Worm (Caenorhabditis elegans): ENCODE data around the gene jhdm-1.

DNA sequence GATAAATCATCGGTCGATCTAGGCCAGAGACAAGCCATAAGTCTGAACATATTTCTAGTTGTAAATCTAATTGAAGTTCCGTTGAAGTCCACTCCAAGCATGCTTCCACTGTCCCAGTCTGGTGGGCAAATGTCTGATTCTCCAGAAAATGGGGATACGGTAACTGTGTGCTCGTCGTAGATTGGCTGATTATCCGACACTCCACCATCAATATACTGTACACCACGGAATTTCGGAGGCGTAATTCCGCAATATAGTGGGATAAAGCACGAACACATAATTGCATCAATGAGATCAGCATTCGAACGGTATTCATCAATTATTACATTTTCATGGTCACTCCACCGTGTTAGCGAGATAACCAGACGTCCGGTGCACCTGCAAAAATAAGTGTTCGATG is 36.0 kb upstream of the jhdm-1 start:
- TF ChIP-seq ref-1 (GFP tag; conservative IDR thresholded peaks at IDR 0.05) (no peak), med-1 (GFP tag; optimal IDR thresholded peaks at IDR 0.05; ENCODE audit: insufficient read depth) (no peak), flt-1 (GFP tag; IDR thresholded peaks at IDR 0.05) (no peak), cog-1 (tag; optimal IDR thresholded peaks at IDR 0.05) (no peak), tab-1 (GFP tag; IDR thresholded peaks at IDR 0.05) (no peak), klf-2 (GFP tag; conservative IDR thresholded peaks at IDR 0.05) (no peak), ztf-23 (GFP tag; IDR thresholded peaks at IDR 0.05) (no peak), T22C8.4 (GFP tag; IDR thresholded peaks at IDR 0.05) (no peak)
